Worm (Caenorhabditis elegans): Measurements from ENCODE around the gene Y105C5A.1272.
"Not testable (repeated sequence)": the region's sequence is repeated elsewhere in the genome, so short reads cannot be mapped to it uniquely, and the experiment has no call there.

The Y105C5A.1272 gene

ce11 chrIV:15641699-15642098 lies 5.1 kb upstream of the Y105C5A.1272 start, which contains the start of gene Y105C5A.12:
TSS of gene Y105C5A.12 (minus strand) at chrIV:15641799.
- not testable (repeated sequence) for TF ChIP-seq jun-1, rnt-1, mef-2 (tag; optimal IDR thresholded peaks at IDR 0.05)

ce11 chrIV:15648245-15648644 lies 1.5 kb downstream of the Y105C5A.1272 start:
- TF ChIP-seq lin-14 (GFP tag; optimal IDR thresholded peaks at IDR 0.05) (no peak), mep-1 (tag; optimal IDR thresholded peaks at IDR 0.05) (peak; percentile 39), zag-1 (tag; optimal IDR thresholded peaks at IDR 0.05) (no peak)

ce11 chrIV:15658444-15658843 lies 11.7 kb downstream of the Y105C5A.1272 start:
- TF ChIP-seq efl-1 (optimal IDR thresholded peaks at IDR 0.05) (no peak), efl-1 (GFP tag; optimal IDR thresholded peaks at IDR 0.05 in 1 of 2) (peak in 1 of 2 experiments; percentile 7), skn-1 (tag; optimal IDR thresholded peaks at IDR 0.05) (no peak)

- TF ChIP-seq nhr-76 (tag; optimal IDR thresholded peaks at IDR 0.05) (no peak), hpl-2 (GFP tag; optimal IDR thresholded peaks at IDR 0.05) (no peak), skn-1 (tag; optimal IDR thresholded peaks at IDR 0.05) (no peak), unc-98 (GFP tag; IDR thresholded peaks at IDR 0.05) (no peak), irx-1 (tag; optimal IDR thresholded peaks at IDR 0.05) (no peak), vab-15 (tag; optimal IDR thresholded peaks at IDR 0.05) (no peak), snu-23 (GFP tag; optimal IDR thresholded peaks at IDR 0.05) (peak; percentile 42), unc-130 (tag; optimal IDR thresholded peaks at IDR 0.05) (no peak), nhr-20 (tag; optimal IDR thresholded peaks at IDR 0.05) (peak; percentile 53), egl-13 (tag; optimal IDR thresholded peaks at IDR 0.05) (no peak), ztf-4 (tag; optimal IDR thresholded peaks at IDR 0.05) (no peak), unc-86 (tag; optimal IDR thresholded peaks at IDR 0.05) (no peak), mep-1 (tag; optimal IDR thresholded peaks at IDR 0.05) (no peak), sup-37 (GFP tag; optimal IDR thresholded peaks at IDR 0.05) (no peak), ets-5 (GFP tag; IDR thresholded peaks at IDR 0.05) (no peak), zip-4 (GFP tag; optimal IDR thresholded peaks at IDR 0.05) (no peak), F16B12.6 (tag; optimal IDR thresholded peaks at IDR 0.05) (no peak), nhr-71 (tag; optimal IDR thresholded peaks at IDR 0.05) (peak; percentile 85), pax-3 (tag; optimal IDR thresholded peaks at IDR 0.05) (no peak), Y116A8C.19 (tag; optimal IDR thresholded peaks at IDR 0.05; ENCODE audit: borderline replicate concordance) (no peak), efl-3 (GFP tag; optimal IDR thresholded peaks at IDR 0.05) (no peak), isw-1 (GFP tag; IDR thresholded peaks at IDR 0.05) (no peak), elt-3 (tag; optimal IDR thresholded peaks at IDR 0.05) (peak in 2 of 6 experiments; percentile 2 to 37), ztf-11 (tag; optimal IDR thresholded peaks at IDR 0.05) (no peak), dpl-1 (GFP tag; optimal IDR thresholded peaks at IDR 0.05) (no peak), fos-1 (tag; optimal IDR thresholded peaks at IDR 0.05) (no peak), lsy-2 (tag; optimal IDR thresholded peaks at IDR 0.05) (peak in 1 of 2 experiments; percentile 5), lin-39 (tag; optimal IDR thresholded peaks at IDR 0.05) (no peak), mab-9 (GFP tag; IDR thresholded peaks at IDR 0.05) (no peak), fkh-4 (tag; optimal IDR thresholded peaks at IDR 0.05; ENCODE audit: borderline replicate concordance) (no peak), nhr-19 (GFP tag; conservative IDR thresholded peaks at IDR 0.05) (no peak), ceh-8 (GFP tag; optimal IDR thresholded peaks at IDR 0.05) (no peak), unc-30 (tag; optimal IDR thresholded peaks at IDR 0.05) (no peak), unc-62 (GFP tag; optimal IDR thresholded peaks at IDR 0.05) (no peak), sox-4 (tag; optimal IDR thresholded peaks at IDR 0.05) (no peak), efl-1 (optimal IDR thresholded peaks at IDR 0.05) (no peak), efl-1 (GFP tag; optimal IDR thresholded peaks at IDR 0.05 in 1 of 2) (no peak), lir-3 (tag; optimal IDR thresholded peaks at IDR 0.05; ENCODE audit: poor library complexity) (no peak), nhr-90 (tag; optimal IDR thresholded peaks at IDR 0.05; ENCODE audit: poor library complexity) (peak; percentile 46), nhr-237 (tag; optimal IDR thresholded peaks at IDR 0.05) (no peak), jun-1 (tag; optimal IDR thresholded peaks at IDR 0.05) (no peak), lin-35 (GFP tag; optimal IDR thresholded peaks at IDR 0.05) (peak in 1 of 2 experiments; percentile 21), mef-2 (tag; optimal IDR thresholded peaks at IDR 0.05) (no peak)
Observed at ce11 chrIV:15672994-15673393, 26.2 kb downstream of the Y105C5A.1272 start.
